Worm (Caenorhabditis elegans) whole organism, late embryonic: ENCODE data around the gene pqn-41.
A peak's percentile ranks its signal among the peaks of the same experiment; 100 is the strongest.

Experiments
- C38D4.7 ChIP-seq: fragments of 200-800 bp; sonication (Bioruptor generic); optimal IDR thresholded peaks from 2 replicates; lab custom pipeline; 2018; ENCODE audit warnings: mild to moderate bottlenecking, missing genetic modification characterization, moderate library complexity, missing compliant biosample characterization
- F13H6.1 ChIP-seq: sonication (generic microtip); optimal IDR thresholded peaks from 2 replicates; lab custom pipeline; 2016; ENCODE audit warnings: missing genetic modification characterization, missing compliant biosample characterization
- K02D7.2 ChIP-seq: sonication (generic microtip); optimal IDR thresholded peaks from 2 replicates; lab custom pipeline; 2017; ENCODE audit warnings: mild to moderate bottlenecking, missing genetic modification characterization, missing compliant biosample characterization
- K09A11.1 ChIP-seq: sonication (generic microtip); optimal IDR thresholded peaks from 2 replicates; lab custom pipeline; 2017; ENCODE audit warnings: antibody characterized with exemption, mild to moderate bottlenecking, missing genetic modification characterization, missing compliant biosample characterization; ENCODE audit not compliant: insufficient read depth
- T23F11.4 ChIP-seq: fragments of 200-800 bp; sonication (Bioruptor generic); optimal IDR thresholded peaks from 2 replicates; lab custom pipeline; 2018; ENCODE audit warnings: mild to moderate bottlenecking, missing genetic modification characterization, missing compliant biosample characterization
- ahr-1 ChIP-seq: sonication (generic microtip); optimal IDR thresholded peaks from 2 replicates; lab custom pipeline; 2016; ENCODE audit warnings: missing genetic modification characterization, missing compliant biosample characterization
- ceh-19 ChIP-seq: fragments of 200-800 bp; sonication (Bioruptor generic); optimal IDR thresholded peaks from 2 replicates; lab custom pipeline; 2018; ENCODE audit warnings: mild to moderate bottlenecking, missing genetic modification characterization, missing compliant biosample characterization
- ceh-2 ChIP-seq: sonication (generic microtip); optimal IDR thresholded peaks from 2 replicates; lab custom pipeline; 2016; ENCODE audit warnings: missing genotype, missing genetic modification characterization, missing compliant biosample characterization
- ceh-22 ChIP-seq: sonication (generic microtip); optimal IDR thresholded peaks from 2 replicates; lab custom pipeline; 2017; ENCODE audit warnings: missing biosample characterization, missing genetic modification characterization
- ceh-24 ChIP-seq: sonication (generic microtip); optimal IDR thresholded peaks from 2 replicates; lab custom pipeline; 2016; ENCODE audit warnings: mild to moderate bottlenecking, missing genetic modification characterization, missing compliant biosample characterization
- ceh-45 ChIP-seq: fragments of 200-800 bp; sonication (Bioruptor generic); IDR thresholded peaks from 2 replicates; pipeline ENCODE4 v1.3.6; 2022; ENCODE audit warnings: missing genetic modification reagents, missing genetic modification characterization, missing compliant biosample characterization
- ceh-6 ChIP-seq: fragments of 200-800 bp; sonication (Bioruptor generic); optimal IDR thresholded peaks from 2 replicates; lab custom pipeline; 2018; ENCODE audit warnings: mild to moderate bottlenecking, missing genetic modification characterization, missing compliant biosample characterization
- dmd-4 ChIP-seq: sonication (generic microtip); optimal IDR thresholded peaks from 2 replicates; lab custom pipeline; 2016; ENCODE audit warnings: borderline replicate concordance, missing genetic modification characterization, missing compliant biosample characterization
- dve-1 ChIP-seq: sonication (generic microtip); optimal IDR thresholded peaks from 2 replicates; lab custom pipeline; 2017; ENCODE audit warnings: antibody characterized with exemption, mild to moderate bottlenecking, missing genetic modification characterization, missing compliant biosample characterization
- elt-2 ChIP-seq: sonication (generic microtip); optimal IDR thresholded peaks from 2 replicates; lab custom pipeline; 2016; ENCODE audit warnings: missing genetic modification reagents, missing genetic modification characterization, missing compliant biosample characterization
- elt-4 ChIP-seq: sonication (generic microtip); optimal IDR thresholded peaks from 2 replicates; lab custom pipeline; 2016; ENCODE audit warnings: missing genetic modification characterization, missing compliant biosample characterization
- ets-4 ChIP-seq: sonication (generic microtip); optimal IDR thresholded peaks from 2 replicates; lab custom pipeline; 2016; ENCODE audit warnings: missing genetic modification characterization, missing compliant biosample characterization
- fax-1 ChIP-seq: sonication (generic microtip); optimal IDR thresholded peaks from 2 replicates; lab custom pipeline; 2016; ENCODE audit warnings: missing genotype, missing genetic modification characterization, missing compliant biosample characterization
- fkh-10 ChIP-seq: fragments of 150-350 bp; optimal IDR thresholded peaks from 2 replicates; lab custom pipeline; 2014; ENCODE audit warnings: missing biosample characterization, missing genetic modification reagents, missing genetic modification characterization
- fkh-6 ChIP-seq: sonication (generic microtip); optimal IDR thresholded peaks from 2 replicates; lab custom pipeline; 2016; ENCODE audit warnings: missing genetic modification characterization, missing compliant biosample characterization
- gmeb-2 ChIP-seq: sonication (generic microtip); optimal IDR thresholded peaks from 2 replicates; lab custom pipeline; 2016; ENCODE audit warnings: missing genetic modification characterization, inconsistent platforms, missing compliant biosample characterization
- hlh-30 ChIP-seq: sonication (generic microtip); optimal IDR thresholded peaks from 2 replicates; lab custom pipeline; 2017; ENCODE audit warnings: antibody characterized with exemption, missing genetic modification characterization, missing compliant biosample characterization; ENCODE audit not compliant: insufficient read depth
- hlh-6 ChIP-seq: sonication (generic microtip); optimal IDR thresholded peaks from 2 replicates; lab custom pipeline; 2016; ENCODE audit warnings: missing genotype, missing genetic modification characterization, missing compliant biosample characterization
- hlh-8 ChIP-seq: sonication (generic microtip); optimal IDR thresholded peaks from 2 replicates; lab custom pipeline; 2016; ENCODE audit warnings: missing genotype, missing genetic modification characterization, missing compliant biosample characterization
- lim-6 ChIP-seq: sonication (generic microtip); optimal IDR thresholded peaks from 2 replicates; lab custom pipeline; 2016; ENCODE audit warnings: missing genetic modification characterization, missing compliant biosample characterization
- lin-11 ChIP-seq: fragments of 200-800 bp; sonication (Bioruptor generic); optimal IDR thresholded peaks from 2 replicates; lab custom pipeline; 2018; ENCODE audit warnings: mild to moderate bottlenecking, missing genetic modification characterization, missing compliant biosample characterization
- nfya-1 ChIP-seq: sonication (generic microtip); optimal IDR thresholded peaks from 2 replicates; lab custom pipeline; 2017; ENCODE audit warnings: missing genetic modification characterization, mild to moderate bottlenecking, missing compliant biosample characterization, antibody characterized with exemption, moderate library complexity
- nhr-11 ChIP-seq: fragments of 150-350 bp; optimal IDR thresholded peaks from 2 replicates; lab custom pipeline; 2014; ENCODE audit warnings: missing biosample characterization, missing genetic modification characterization
- nhr-232 ChIP-seq: sonication (generic microtip); optimal IDR thresholded peaks from 2 replicates; lab custom pipeline; 2016; ENCODE audit warnings: missing genetic modification characterization, missing compliant biosample characterization
- npax-4 ChIP-seq: sonication (generic microtip); optimal IDR thresholded peaks from 2 replicates; lab custom pipeline; 2016; ENCODE audit warnings: missing genetic modification characterization, missing compliant biosample characterization
- odd-2 ChIP-seq: sonication (generic microtip); optimal IDR thresholded peaks from 2 replicates; lab custom pipeline; 2017; ENCODE audit warnings: antibody characterized with exemption, mild to moderate bottlenecking, missing genetic modification characterization, missing compliant biosample characterization
- pag-3 ChIP-seq: sonication (generic microtip); optimal IDR thresholded peaks from 2 replicates; lab custom pipeline; 2016; ENCODE audit warnings: missing compliant biosample characterization, missing genetic modification characterization, borderline replicate concordance
- pat-9 ChIP-seq: fragments of 200-800 bp; sonication (Bioruptor generic); optimal IDR thresholded peaks from 2 replicates; lab custom pipeline; 2018; ENCODE audit warnings: mild to moderate bottlenecking, missing genetic modification characterization, moderate library complexity, missing compliant biosample characterization
- pax-1 ChIP-seq: fragments of 150-350 bp; optimal IDR thresholded peaks from 2 replicates; lab custom pipeline; 2014; ENCODE audit warnings: missing biosample characterization, missing genetic modification characterization
- pha-2 ChIP-seq: sonication (generic microtip); optimal IDR thresholded peaks from 2 replicates; lab custom pipeline; 2017; ENCODE audit warnings: mild to moderate bottlenecking, missing genetic modification characterization, missing compliant biosample characterization
- pqm-1 ChIP-seq: sonication (generic microtip); optimal IDR thresholded peaks from 2 replicates; lab custom pipeline; 2016; ENCODE audit warnings: missing genetic modification characterization, missing compliant biosample characterization
- pros-1 ChIP-seq: fragments of 150-350 bp; optimal IDR thresholded peaks from 2 replicates; lab custom pipeline; 2014; ENCODE audit warnings: missing biosample characterization, missing genetic modification reagents, missing genetic modification characterization
- ref-2 ChIP-seq: sonication (generic microtip); optimal IDR thresholded peaks from 2 replicates; lab custom pipeline; 2016; ENCODE audit warnings: missing genetic modification characterization, missing compliant biosample characterization
- rnt-1 ChIP-seq: sonication (generic microtip); optimal IDR thresholded peaks from 2 replicates; lab custom pipeline; 2016; ENCODE audit warnings: missing genetic modification characterization, missing compliant biosample characterization
- sdc-2 ChIP-seq: sonication (generic microtip); optimal IDR thresholded peaks from 2 replicates; lab custom pipeline; 2016; ENCODE audit warnings: missing genotype, missing genetic modification characterization, missing compliant biosample characterization
- sox-2 ChIP-seq: fragments of 200-800 bp; sonication (Bioruptor generic); IDR thresholded peaks from 2 replicates; pipeline ENCODE4 v1.3.6; 2022; ENCODE audit warnings: missing genetic modification reagents, missing genetic modification characterization, missing compliant biosample characterization
- sox-4 ChIP-seq: sonication (generic microtip); optimal IDR thresholded peaks from 2 replicates; lab custom pipeline; 2017; ENCODE audit warnings: mild to moderate bottlenecking, missing genetic modification characterization, inconsistent platforms, missing compliant biosample characterization
- tbx-2 ChIP-seq: sonication (generic microtip); optimal IDR thresholded peaks from 2 replicates; lab custom pipeline; 2016; ENCODE audit warnings: missing genetic modification characterization, missing compliant biosample characterization
- tbx-7 ChIP-seq: sonication (generic microtip); optimal IDR thresholded peaks from 2 replicates; lab custom pipeline; 2016; ENCODE audit warnings: missing genotype, missing genetic modification characterization, missing compliant biosample characterization
- ttx-3 ChIP-seq: sonication (generic microtip); optimal IDR thresholded peaks from 2 replicates; lab custom pipeline; 2016; ENCODE audit warnings: missing genetic modification reagents, missing genetic modification characterization, missing compliant biosample characterization
- unc-3 ChIP-seq, 2 experiments: fragments of 200-800 bp in 1 of 2; sonication (Bioruptor generic) in 1 of 2; sonication (generic microtip) in 1 of 2; conservative IDR thresholded peaks in 1 of 2; optimal IDR thresholded peaks in 1 of 2; 2 replicates each; pipeline versions ENCODE4 v1.3.6 to Lab custom; 2016 to 2022; ENCODE audit warnings: missing compliant biosample characterization in 2 of 2, missing genetic modification characterization in 2 of 2, missing genetic modification reagents in 1 of 2
- unc-42 ChIP-seq: sonication (generic microtip); optimal IDR thresholded peaks from 2 replicates; lab custom pipeline; 2016; ENCODE audit warnings: missing genotype, missing genetic modification characterization, missing compliant biosample characterization
- unc-86 ChIP-seq: sonication (generic microtip); optimal IDR thresholded peaks from 2 replicates; lab custom pipeline; 2016; ENCODE audit warnings: missing genetic modification characterization, missing compliant biosample characterization
- zip-5 ChIP-seq: sonication (generic microtip); optimal IDR thresholded peaks from 2 replicates; lab custom pipeline; 2016; ENCODE audit warnings: missing genetic modification characterization, missing compliant biosample characterization
- ztf-16 ChIP-seq: sonication (generic microtip); optimal IDR thresholded peaks from 2 replicates; lab custom pipeline; 2017; ENCODE audit warnings: missing genetic modification characterization, missing compliant biosample characterization

The pqn-41 gene

DNA sequence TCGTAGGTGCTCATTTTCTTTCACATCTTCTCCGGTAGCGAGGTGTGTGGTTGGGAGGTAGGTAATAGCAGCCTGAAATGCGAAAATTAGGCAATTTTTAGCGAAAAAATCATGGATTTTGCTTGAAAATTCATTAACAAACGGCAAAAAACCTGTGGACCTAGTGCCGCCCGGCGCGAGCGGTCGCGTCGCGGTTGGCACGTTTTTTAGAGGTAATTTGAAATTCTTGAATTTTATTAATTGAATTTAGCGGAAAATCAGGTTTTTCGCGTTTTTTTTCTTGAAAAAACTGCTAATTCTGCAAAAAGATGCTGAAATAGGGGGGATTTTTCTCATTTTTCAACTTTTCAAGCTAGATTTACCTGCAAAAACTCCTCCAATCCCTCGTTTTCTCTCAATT lies 43.6 kb downstream of the pqn-41 start:
- TF ChIP-seq unc-42: no peak
- TF ChIP-seq sox-2: no peak
- TF ChIP-seq hlh-6 (tag; lab: Kevin White, UChicago): no peak
- TF ChIP-seq K09A11.1 (tag; lab: Kevin White, UChicago): no peak
- no peak for TF ChIP-seq unc-3 (GFP tag; conservative IDR thresholded peaks at IDR 0.05; lab: Robert Waterston, UW)
- no peak for TF ChIP-seq unc-3 (tag; optimal IDR thresholded peaks at IDR 0.05; lab: Kevin White, UChicago)
- no peak for TF ChIP-seq hlh-30 (tag; lab: Kevin White, UChicago)
- no peak for TF ChIP-seq nhr-11
- TF ChIP-seq K02D7.2 (tag; lab: Kevin White, UChicago): no peak
- no peak for TF ChIP-seq gmeb-2 (tag; lab: Kevin White, UChicago)
- TF ChIP-seq ahr-1 (tag; lab: Kevin White, UChicago): no peak
- TF ChIP-seq T23F11.4 (GFP tag; lab: Kevin White, UChicago): no peak
- no peak for TF ChIP-seq pros-1 (tag; lab: Kevin White, UChicago)
- no peak for TF ChIP-seq fax-1 (tag; lab: Kevin White, UChicago)
- no peak for TF ChIP-seq nfya-1 (tag; lab: Kevin White, UChicago)
- no peak for TF ChIP-seq C38D4.7 (GFP tag; lab: Kevin White, UChicago)
- TF ChIP-seq dmd-4 (tag; lab: Kevin White, UChicago): no peak
- no peak for TF ChIP-seq fkh-10 (GFP tag; lab: Kevin White, UChicago)
- TF ChIP-seq F13H6.1: no peak
- TF ChIP-seq zip-5 (tag; lab: Kevin White, UChicago): no peak
- no peak for TF ChIP-seq hlh-8 (tag; lab: Kevin White, UChicago)

DNA sequence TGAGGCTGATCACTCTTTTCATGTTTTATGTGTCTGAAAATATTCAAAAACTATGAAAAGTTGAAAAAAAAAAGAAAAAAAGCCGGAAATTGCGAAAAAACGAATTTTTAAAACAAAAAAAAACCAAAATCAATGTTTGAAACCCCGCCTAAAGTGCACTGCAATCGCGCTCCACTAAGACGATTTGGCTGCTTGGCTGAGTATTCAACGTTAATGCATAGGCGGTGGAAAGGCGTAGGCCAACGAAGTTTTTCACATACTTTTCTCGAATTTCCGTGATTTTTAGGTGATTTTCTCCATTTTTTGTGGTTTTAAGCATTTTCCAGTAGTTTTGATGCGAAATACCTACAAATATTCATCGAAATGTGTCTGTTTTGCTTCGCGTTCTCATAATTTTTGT lies 44.5 kb downstream of the pqn-41 start, which contains the start of the genes polh-1 and rps-22:
TSS of gene polh-1 (minus strand) at position 34 of the 400 bp plus-strand sequence.
TSS of gene rps-22 (plus strand) at position 300 of the 400 bp plus-strand sequence.
- TF ChIP-seq ets-4 (tag; lab: Kevin White, UChicago): peak; percentile 20
- no peak for TF ChIP-seq hlh-8 (tag; lab: Kevin White, UChicago)
- no peak for TF ChIP-seq ceh-19 (GFP tag; lab: Kevin White, UChicago)
- peak; percentile 72 for TF ChIP-seq dve-1 (tag; lab: Kevin White, UChicago)
- peak; percentile 54 for TF ChIP-seq elt-2 (tag; lab: Kevin White, UChicago)
- no peak for TF ChIP-seq pqm-1 (tag; lab: Kevin White, UChicago)
- TF ChIP-seq pat-9 (tag; lab: Kevin White, UChicago): no peak
- no peak for TF ChIP-seq unc-3 (GFP tag; conservative IDR thresholded peaks at IDR 0.05; lab: Robert Waterston, UW)
- no peak for TF ChIP-seq unc-3 (tag; optimal IDR thresholded peaks at IDR 0.05; lab: Kevin White, UChicago)
- no peak for TF ChIP-seq npax-4 (tag; lab: Kevin White, UChicago)
- no peak for TF ChIP-seq K02D7.2 (tag; lab: Kevin White, UChicago)
- TF ChIP-seq sox-4 (tag; lab: Kevin White, UChicago): no peak
- TF ChIP-seq rnt-1 (tag; lab: Kevin White, UChicago): peak; percentile 38
- TF ChIP-seq elt-4: no peak
- TF ChIP-seq unc-86 (tag; lab: Kevin White, UChicago): no peak
- no peak for TF ChIP-seq tbx-7 (tag; lab: Kevin White, UChicago)
- TF ChIP-seq ref-2 (tag; lab: Kevin White, UChicago): peak; percentile 38
- no peak for TF ChIP-seq fkh-10 (GFP tag; lab: Kevin White, UChicago)
- TF ChIP-seq ttx-3 (tag; lab: Kevin White, UChicago): no peak
- TF ChIP-seq hlh-6 (tag; lab: Kevin White, UChicago): no peak
- no peak for TF ChIP-seq ceh-24 (tag; lab: Kevin White, UChicago)
- peak; percentile 55 for TF ChIP-seq tbx-2 (tag; lab: Kevin White, UChicago)
- TF ChIP-seq ceh-22 (tag; lab: Kevin White, UChicago): no peak
- no peak for TF ChIP-seq pha-2
- TF ChIP-seq ceh-2 (tag; lab: Kevin White, UChicago): no peak
- TF ChIP-seq lim-6: no peak
- TF ChIP-seq pax-1 (tag; lab: Kevin White, UChicago): peak; percentile 81
- no peak for TF ChIP-seq sdc-2
- no peak for TF ChIP-seq fkh-6
- TF ChIP-seq odd-2: no peak
- no peak for TF ChIP-seq dmd-4 (tag; lab: Kevin White, UChicago)
- no peak for TF ChIP-seq zip-5 (tag; lab: Kevin White, UChicago)
- no peak for TF ChIP-seq nhr-232 (tag; lab: Kevin White, UChicago)
- TF ChIP-seq ztf-16 (tag; lab: Kevin White, UChicago): peak; percentile 22
- no peak for TF ChIP-seq lin-11 (tag; lab: Kevin White, UChicago)
- TF ChIP-seq ceh-45 (GFP tag; lab: Robert Waterston, UW): 0 out of 2 replicates have a peak, but pooled peaks have one; percentile 27
- no peak for TF ChIP-seq pag-3 (tag; lab: Kevin White, UChicago)
- TF ChIP-seq ceh-6 (GFP tag; lab: Kevin White, UChicago): no peak
- TF ChIP-seq pros-1 (tag; lab: Kevin White, UChicago): no peak
